Fruit fly (Drosophila melanogaster): Measurements from ENCODE around the gene CG42393.

Gene CG42393

DNA sequence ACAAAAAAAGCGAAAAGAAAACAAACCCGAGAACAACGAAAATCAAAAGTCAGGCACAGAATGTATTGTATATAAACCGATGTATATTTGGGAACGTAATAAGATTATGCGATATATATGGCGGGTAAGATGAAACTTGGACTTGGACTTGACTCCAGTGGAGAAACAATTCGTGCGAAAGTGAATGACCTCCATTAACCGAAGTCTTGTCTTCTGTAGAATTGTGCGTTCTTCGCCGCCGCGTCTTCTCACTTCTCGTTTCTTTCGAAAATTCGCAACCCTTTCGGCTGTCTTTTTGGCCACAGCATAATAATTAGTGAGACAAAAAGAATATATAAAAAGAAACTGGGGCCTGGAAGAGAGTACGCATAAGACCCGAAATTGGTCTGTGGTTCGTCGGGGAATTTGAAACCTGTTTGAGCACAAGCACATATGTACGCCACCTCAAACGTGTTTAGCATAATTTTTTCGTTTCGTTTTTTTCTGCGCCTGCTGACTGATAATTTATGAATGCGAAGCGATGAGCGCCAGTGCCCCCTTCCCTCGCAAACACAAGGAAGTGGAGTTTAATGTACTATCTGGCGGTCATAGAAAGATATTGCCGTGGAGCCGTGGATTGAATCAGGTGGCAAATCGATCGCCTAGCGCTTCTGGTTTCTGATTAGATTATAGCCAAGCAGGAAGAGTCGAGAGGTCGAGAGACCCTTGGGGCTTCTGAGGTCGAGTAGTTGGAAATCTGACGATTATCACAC is 34.9 kb upstream of the CG42393 start:
- TF ChIP-seq CG6808 (GFP tag; optimal IDR thresholded peaks at IDR 0.05) (no peak), Sox102F (GFP tag; optimal IDR thresholded peaks at IDR 0.05) (peak; percentile 61), Ets96B (tag; optimal IDR thresholded peaks at IDR 0.05) (no peak), Hr39 (GFP tag; optimal IDR thresholded peaks at IDR 0.05) (no peak), CG6854 (GFP tag; optimal IDR thresholded peaks at IDR 0.05) (peak; percentile 17), Smox (GFP tag; optimal IDR thresholded peaks at IDR 0.05) (peak; percentile 5), Eip78C (GFP tag) (peak; percentile 17), CG8319 (GFP tag; optimal IDR thresholded peaks at IDR 0.05) (no peak), Met (GFP tag; optimal IDR thresholded peaks at IDR 0.05) (peak; percentile 43), Blimp-1 (GFP tag; optimal IDR thresholded peaks at IDR 0.05) (peak; percentile 93), svp (GFP tag) (peak; percentile 57), vri (GFP tag; optimal IDR thresholded peaks at IDR 0.05) (peak; percentile 66), Eip93F (GFP tag; optimal IDR thresholded peaks at IDR 0.05) (peak; percentile 41), CG6163 (GFP tag; IDR thresholded peaks at IDR 0.05) (peak; percentile 19; the same call in 1 of the 3 replicates)

DNA sequence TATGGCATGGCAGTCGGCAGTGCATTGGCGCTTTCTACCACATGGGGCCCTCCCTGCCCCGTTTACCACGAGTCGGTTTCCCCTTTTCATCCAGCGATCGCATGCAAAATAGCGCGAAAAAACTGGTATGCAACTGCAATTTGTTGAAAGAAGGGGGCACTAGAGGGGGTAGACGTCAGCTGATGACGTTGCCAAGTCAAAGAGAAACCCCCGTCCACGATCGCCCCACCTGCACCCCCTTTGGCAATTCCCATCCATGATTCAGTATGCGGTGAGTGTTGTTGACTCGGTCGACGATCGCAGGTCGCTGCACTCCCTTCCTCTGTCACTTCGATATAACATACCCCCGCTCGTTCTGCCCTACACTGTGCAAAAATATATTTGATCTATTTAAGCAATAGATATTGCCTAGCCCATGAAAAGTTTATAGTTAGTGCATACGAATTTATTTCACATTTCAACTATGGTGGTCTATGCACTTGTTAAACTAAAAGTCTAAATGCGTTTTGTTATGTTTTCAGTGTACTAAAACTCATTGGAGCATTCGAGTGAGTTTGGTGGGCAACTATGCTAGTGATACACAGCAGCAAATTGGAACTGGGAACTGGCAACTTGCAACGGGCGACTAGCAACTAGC is 33.7 kb upstream of the CG42393 start:
- TF ChIP-seq Gug (GFP tag; IDR thresholded peaks at IDR 0.05): peak; percentile 97
- TF ChIP-seq dac (GFP tag; optimal IDR thresholded peaks at IDR 0.05): peak; percentile 97
- peak; percentile 97 for TF ChIP-seq CG1621 (tag; optimal IDR thresholded peaks at IDR 0.05)
- TF ChIP-seq Smox (GFP tag; optimal IDR thresholded peaks at IDR 0.05): peak; percentile 78
- peak; percentile 27 for TF ChIP-seq Blimp-1 (GFP tag; optimal IDR thresholded peaks at IDR 0.05)
- TF ChIP-seq CG10669 (GFP tag; optimal IDR thresholded peaks at IDR 0.05): peak; percentile 98
- TF ChIP-seq Hr39 (GFP tag; optimal IDR thresholded peaks at IDR 0.05): peak; percentile 91
- peak; percentile 60 for TF ChIP-seq CG6854 (GFP tag; optimal IDR thresholded peaks at IDR 0.05)
- peak; percentile 98 for TF ChIP-seq CG3919 (GFP tag; optimal IDR thresholded peaks at IDR 0.05)
- peak; percentile 96 to 98 for TF ChIP-seq salr (GFP tag; optimal IDR thresholded peaks at IDR 0.05)
- TF ChIP-seq OdsH (GFP tag; optimal IDR thresholded peaks at IDR 0.05): peak; percentile 96
- TF ChIP-seq CG11294 (GFP tag; IDR thresholded peaks at IDR 0.05): peak; percentile 90
- TF ChIP-seq CG15336 (GFP tag; IDR thresholded peaks at IDR 0.05): peak; percentile 98
- TF ChIP-seq Hr4 (GFP tag; optimal IDR thresholded peaks at IDR 0.05): peak; percentile 99
- TF ChIP-seq CG8319 (GFP tag; optimal IDR thresholded peaks at IDR 0.05): peak; percentile 84
- peak; percentile 88 for TF ChIP-seq Sox102F (GFP tag; optimal IDR thresholded peaks at IDR 0.05)
- peak; percentile 98 for TF ChIP-seq CG6276 (GFP tag; optimal IDR thresholded peaks at IDR 0.05)
- peak; percentile 94 for TF ChIP-seq CG16779 (tag; optimal IDR thresholded peaks at IDR 0.05)
- peak; percentile 99 for TF ChIP-seq Lpt (GFP tag; optimal IDR thresholded peaks at IDR 0.05)
- TF ChIP-seq CG34406 (GFP tag; optimal IDR thresholded peaks at IDR 0.05): peak; percentile 87
- peak; percentile 99 for TF ChIP-seq Eip78C (GFP tag)
- peak; percentile 87 for TF ChIP-seq CG31627 (GFP tag; optimal IDR thresholded peaks at IDR 0.05)
- peak; percentile 99 for TF ChIP-seq CG4318 (GFP tag; optimal IDR thresholded peaks at IDR 0.05)
- peak; percentile 96 for TF ChIP-seq spab (GFP tag; optimal IDR thresholded peaks at IDR 0.05)
- peak; percentile 74 for TF ChIP-seq CG11902 (GFP tag; optimal IDR thresholded peaks at IDR 0.05)
- peak; percentile 90 for TF ChIP-seq Met (GFP tag; optimal IDR thresholded peaks at IDR 0.05)
- TF ChIP-seq CG7368 (GFP tag; optimal IDR thresholded peaks at IDR 0.05): peak; percentile 94
- TF ChIP-seq topi (GFP tag; optimal IDR thresholded peaks at IDR 0.05): peak; percentile 90
- peak; percentile 98 for TF ChIP-seq eg (GFP tag; IDR thresholded peaks at IDR 0.05)
- peak; percentile 96 for TF ChIP-seq achi (GFP tag; optimal IDR thresholded peaks at IDR 0.05)
- TF ChIP-seq CG6808 (GFP tag; optimal IDR thresholded peaks at IDR 0.05): peak; percentile 95
- peak; percentile 93 to 96 for TF ChIP-seq ss (GFP tag; optimal IDR thresholded peaks at IDR 0.05)
- TF ChIP-seq cyc (GFP tag; optimal IDR thresholded peaks at IDR 0.05): peak; percentile 91
- TF ChIP-seq fkh (GFP tag; optimal IDR thresholded peaks at IDR 0.05): no peak
- peak; percentile 97 for TF ChIP-seq pdm3 (GFP tag; optimal IDR thresholded peaks at IDR 0.05)
- peak; percentile 89 for TF ChIP-seq CG8632 (GFP tag; optimal IDR thresholded peaks at IDR 0.05)
- peak; percentile 98 for TF ChIP-seq Sox14 (GFP tag; optimal IDR thresholded peaks at IDR 0.05)
- peak; percentile 88 for TF ChIP-seq lz (GFP tag; optimal IDR thresholded peaks at IDR 0.05)
- peak; percentile 97 for TF ChIP-seq CG3032 (tag; optimal IDR thresholded peaks at IDR 0.05)
- peak; percentile 92 for TF ChIP-seq CG11762 (GFP tag; optimal IDR thresholded peaks at IDR 0.05; ENCODE audit: insufficient read depth)
- TF ChIP-seq net (GFP tag; optimal IDR thresholded peaks at IDR 0.05): peak; percentile 97

Measured in whole organism, prepupa.